Fruit fly (Drosophila melanogaster): ENCODE measurements around the gene CG13000.

DNA sequence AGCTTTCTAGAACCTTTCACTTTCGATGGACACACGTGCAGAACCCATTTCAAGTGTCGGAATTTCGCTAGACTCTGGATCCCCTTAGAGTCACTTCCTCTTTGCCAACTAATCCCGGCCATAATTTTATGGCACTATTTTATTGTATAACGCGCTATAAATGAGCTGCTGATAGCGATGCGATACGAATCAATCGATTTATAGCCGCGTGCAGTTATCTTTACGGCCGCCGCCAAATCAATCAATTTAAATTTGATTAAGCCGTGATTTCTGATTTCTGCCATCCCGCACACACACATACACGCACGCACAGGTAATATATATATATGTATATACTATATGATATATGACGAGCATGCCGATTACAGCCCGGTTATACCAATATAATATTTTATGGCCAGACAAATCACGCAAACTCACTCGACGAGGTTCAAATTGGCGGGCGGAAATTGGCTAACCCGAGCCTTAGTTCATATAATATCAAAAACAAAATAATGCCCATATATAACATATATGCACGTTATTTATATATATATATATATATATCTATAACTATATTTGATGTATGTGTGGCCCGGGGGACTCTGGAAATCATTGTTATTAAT, 27.5 kb downstream of the CG13000 start:
- TF ChIP-seq Dfd (GFP tag; optimal IDR thresholded peaks at IDR 0.05) (no peak), GATAd (GFP tag; optimal IDR thresholded peaks at IDR 0.05) (no peak), fru (GFP tag; optimal IDR thresholded peaks at IDR 0.05) (no peak), woc (GFP tag; optimal IDR thresholded peaks at IDR 0.05) (no peak), h (GFP tag; optimal IDR thresholded peaks at IDR 0.05) (no peak), OdsH (GFP tag; optimal IDR thresholded peaks at IDR 0.05) (no peak), usp (GFP tag; optimal IDR thresholded peaks at IDR 0.05) (no peak), Sp1 (GFP tag; optimal IDR thresholded peaks at IDR 0.05) (no peak), psq (GFP tag; optimal IDR thresholded peaks at IDR 0.05) (no peak), sv (GFP tag; optimal IDR thresholded peaks at IDR 0.05) (no peak), HLH106 (tag; optimal IDR thresholded peaks at IDR 0.05) (no peak), ey (GFP tag; optimal IDR thresholded peaks at IDR 0.05) (no peak), CG9705 (GFP tag; optimal IDR thresholded peaks at IDR 0.05) (no peak), CG32264 (GFP tag; optimal IDR thresholded peaks at IDR 0.05) (no peak)
